Worm (Caenorhabditis elegans) whole organism, late embryonic: ENCODE results near the gene fln-1.

ENCODE experiments used
- fkh-6 ChIP-seq: sonication (generic microtip); optimal IDR thresholded peaks from 2 replicates; lab custom pipeline; 2016; ENCODE audit warnings: missing genetic modification characterization, missing compliant biosample characterization

Gene fln-1

ce11 chrIV:309526-309925 is 66.3 kb downstream of the fln-1 start:
- TF ChIP-seq fkh-6, result no peak
